Fruit fly (Drosophila melanogaster): ENCODE results near the gene bsk.

DNA sequence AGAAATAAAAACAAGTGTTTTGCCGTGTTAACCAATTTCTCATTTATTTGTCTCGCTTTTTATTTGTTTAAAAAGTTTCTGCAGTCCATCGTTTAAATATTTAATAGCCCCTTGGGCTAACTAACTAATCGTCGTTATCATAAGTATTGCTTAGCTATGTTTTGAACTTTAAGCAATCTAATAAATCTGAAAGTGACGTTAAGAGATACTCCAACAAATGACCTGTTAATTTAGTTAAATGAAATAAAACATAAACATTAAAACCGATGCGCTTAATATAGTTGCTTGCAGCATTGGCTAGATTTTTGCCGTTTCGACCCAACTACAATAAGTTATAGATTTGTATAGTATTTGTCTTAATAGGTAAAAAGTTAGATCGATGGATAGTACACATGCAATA is 11.5 kb upstream of the bsk start:
- no peak for TF ChIP-seq CG8478 (optimal IDR thresholded peaks at IDR 0.05)
- TF ChIP-seq CTCF (optimal IDR thresholded peaks at IDR 0.05), result no peak

Measured in S2 (cell line).